Fruit fly (Drosophila melanogaster) whole organism, prepupa: ENCODE data around the gene P5CDh2.

Experiments used
- CG11902 ChIP-seq: fragments of 200-800 bp; sonication (Bioruptor generic); optimal IDR thresholded peaks from 3 replicates; lab custom pipeline; 2016; ENCODE audit warnings: missing biosample characterization, missing genetic modification characterization
- CG34406 ChIP-seq: fragments of 200-800 bp; sonication (Bioruptor generic); optimal IDR thresholded peaks from 3 replicates; lab custom pipeline; 2016; ENCODE audit warnings: missing biosample characterization, missing genetic modification characterization
- CG3919 ChIP-seq: fragments of 200-800 bp; sonication (Bioruptor generic); optimal IDR thresholded peaks from 3 replicates; lab custom pipeline; 2016; ENCODE audit warnings: missing biosample characterization, missing genetic modification characterization
- CG4318 ChIP-seq: fragments of 200-800 bp; sonication (Bioruptor generic); optimal IDR thresholded peaks from 3 replicates; lab custom pipeline; 2017; ENCODE audit warnings: missing biosample characterization, mild to moderate bottlenecking, missing genetic modification characterization
- Gug ChIP-seq: fragments of 200-800 bp; sonication (Bioruptor generic); IDR thresholded peaks from 2 replicates; pipeline ENCODE4 v1.3.6; 2022; ENCODE audit warnings: missing biosample characterization, missing genetic modification characterization
- OdsH ChIP-seq: fragments of 200-800 bp; sonication (Bioruptor generic); optimal IDR thresholded peaks from 3 replicates; lab custom pipeline; 2016; ENCODE audit warnings: missing biosample characterization, missing genetic modification characterization
- achi ChIP-seq: fragments of 200-800 bp; sonication (Bioruptor generic); optimal IDR thresholded peaks from 3 replicates; lab custom pipeline; 2016; ENCODE audit warnings: missing biosample characterization, missing genetic modification characterization

- peak; percentile 75 for TF ChIP-seq CG3919 (GFP tag; lab: Kevin White, UChicago)
- TF ChIP-seq Gug (GFP tag; lab: Robert Waterston, UW) = peak; percentile 80
- TF ChIP-seq OdsH (GFP tag; lab: Kevin White, UChicago) = peak; percentile 81
- TF ChIP-seq CG34406 (GFP tag; lab: Kevin White, UChicago) = peak; percentile 57
- peak; percentile 83 for TF ChIP-seq achi (GFP tag; lab: Kevin White, UChicago)
- peak; percentile 90 for TF ChIP-seq CG4318 (GFP tag; lab: Kevin White, UChicago)
- no peak for TF ChIP-seq CG11902
Observed at dm6 chr3R:21828785-21829486, 48.8 kb upstream of the P5CDh2 start.
